Fruit fly (Drosophila melanogaster) whole organism, larva: ENCODE results near the gene SCaMC.

Source experiments
- noc ChIP-seq: fragments of 200-800 bp; sonication (Bioruptor generic); optimal IDR thresholded peaks from 3 replicates; lab custom pipeline; 2019; ENCODE audit warnings: missing biosample characterization, mild to moderate bottlenecking, missing genetic modification characterization, moderate library complexity

The SCaMC gene

dm6 chr3L:12414189-12414964 lies at the start of gene SCaMC:
TSS of gene SCaMC (minus strand) at chr3L:12414842.
- no peak for TF ChIP-seq noc (tag; lab: Kevin White, UChicago)

dm6 chr3L:12463580-12463979 lies 48.9 kb upstream of the SCaMC start:
- no peak for TF ChIP-seq noc (tag; lab: Kevin White, UChicago)

dm6 chr3L:12461953-12462352 lies 47.3 kb upstream of the SCaMC start:
- peak; percentile 14 for TF ChIP-seq noc (tag; lab: Kevin White, UChicago)

dm6 chr3L:12456916-12457662 lies 42.4 kb upstream of the SCaMC start:
- TF ChIP-seq noc (tag; lab: Kevin White, UChicago): peak; percentile 70

- no peak for TF ChIP-seq noc (tag; lab: Kevin White, UChicago)
Observed at dm6 chr3L:12455034-12455433, 40.4 kb upstream of the SCaMC start.

dm6 chr3L:12453529-12453928 lies 38.9 kb upstream of the SCaMC start:
- TF ChIP-seq noc (tag; lab: Kevin White, UChicago): no peak

dm6 chr3L:12447501-12447900 lies 32.9 kb upstream of the SCaMC start:
- no peak for TF ChIP-seq noc (tag; lab: Kevin White, UChicago)

dm6 chr3L:12447081-12447480 lies 32.4 kb upstream of the SCaMC start:
- no peak for TF ChIP-seq noc (tag; lab: Kevin White, UChicago)

dm6 chr3L:12444040-12444439 lies 29.4 kb upstream of the SCaMC start:
- TF ChIP-seq noc (tag; lab: Kevin White, UChicago): no peak

- TF ChIP-seq noc (tag; lab: Kevin White, UChicago): no peak
Observed at dm6 chr3L:12442593-12442992, 28.0 kb upstream of the SCaMC start.

dm6 chr3L:12434432-12434831 lies 19.8 kb upstream of the SCaMC start:
- no peak for TF ChIP-seq noc (tag; lab: Kevin White, UChicago)

dm6 chr3L:12433710-12434109 lies 19.1 kb upstream of the SCaMC start:
- TF ChIP-seq noc (tag; lab: Kevin White, UChicago): no peak

- no peak for TF ChIP-seq noc (tag; lab: Kevin White, UChicago)
Observed at dm6 chr3L:12432392-12433012, 17.9 kb upstream of the SCaMC start, which contains the start of gene toe. TSS of gene toe (minus strand) at chr3L:12432668.

- no peak for TF ChIP-seq noc (tag; lab: Kevin White, UChicago)
Observed at dm6 chr3L:12420437-12420836, 5.8 kb upstream of the SCaMC start.

dm6 chr3L:12417341-12417740 lies 2.7 kb upstream of the SCaMC start, which contains the start of gene ArfGAP1:
TSS of gene ArfGAP1 (minus strand) at chr3L:12417580.
- no peak for TF ChIP-seq noc (tag; lab: Kevin White, UChicago)

- TF ChIP-seq noc (tag; lab: Kevin White, UChicago): no peak
Observed at dm6 chr3L:12411214-12411685, 3.4 kb downstream of the SCaMC start.
